Fruit fly (Drosophila melanogaster) ovary, adult (tissue): ENCODE measurements around the gene CG18301.

Source experiments
- CG17801 ChIP-seq: fragments of 200-800 bp; optimal IDR thresholded peaks from 2 replicates; lab custom pipeline; 2019; ENCODE audit warnings: missing biosample characterization, mild to moderate bottlenecking, missing genetic modification characterization, moderate library complexity; ENCODE audit not compliant: partially characterized antibody

The CG18301 gene

DNA sequence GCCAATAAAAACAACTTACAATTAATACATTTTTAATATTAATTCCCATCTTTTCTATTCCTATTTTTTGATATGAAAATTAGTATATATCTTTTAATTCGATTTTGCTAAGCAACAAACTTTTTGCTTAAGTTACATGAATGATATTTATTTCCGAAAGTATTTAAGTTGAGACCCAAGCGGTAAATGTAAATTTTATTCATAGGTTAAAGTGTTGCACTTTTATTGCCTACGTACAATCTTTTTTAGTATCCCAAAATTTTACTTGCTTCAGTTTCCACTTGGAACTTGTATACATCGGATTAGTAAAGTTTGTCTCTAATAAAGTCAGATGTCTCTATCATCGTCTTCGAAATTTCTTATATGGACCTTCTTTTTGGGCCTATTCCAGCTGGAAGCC is at the start of gene CG18301:
CG18301 (plus strand) TSS at position 301 of the 400 bp plus-strand sequence.
- no peak for TF ChIP-seq CG17801

DNA sequence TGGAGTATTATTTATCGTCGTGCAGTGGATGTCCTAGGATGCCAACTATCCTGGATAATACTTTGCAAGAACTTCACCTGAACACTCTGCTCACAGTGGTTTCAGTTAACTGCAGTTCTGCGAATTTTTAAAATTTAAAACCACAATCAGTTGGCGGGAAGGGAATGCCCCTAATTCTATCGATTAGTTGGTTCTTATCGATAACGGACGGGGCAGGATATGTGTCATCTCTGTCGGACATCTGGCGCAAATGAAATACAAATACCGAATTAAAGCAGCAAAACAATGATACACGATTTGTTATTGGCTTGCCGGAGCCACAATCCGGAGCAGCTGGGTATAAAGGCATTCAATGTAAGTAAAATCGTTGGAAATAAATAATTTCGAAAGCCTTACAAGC is 48.5 kb upstream of the CG18301 start, which contains the start of gene Grip75:
Grip75 (plus strand) TSS at position 223 of the 400 bp plus-strand sequence.
- TF ChIP-seq CG17801: no peak

DNA sequence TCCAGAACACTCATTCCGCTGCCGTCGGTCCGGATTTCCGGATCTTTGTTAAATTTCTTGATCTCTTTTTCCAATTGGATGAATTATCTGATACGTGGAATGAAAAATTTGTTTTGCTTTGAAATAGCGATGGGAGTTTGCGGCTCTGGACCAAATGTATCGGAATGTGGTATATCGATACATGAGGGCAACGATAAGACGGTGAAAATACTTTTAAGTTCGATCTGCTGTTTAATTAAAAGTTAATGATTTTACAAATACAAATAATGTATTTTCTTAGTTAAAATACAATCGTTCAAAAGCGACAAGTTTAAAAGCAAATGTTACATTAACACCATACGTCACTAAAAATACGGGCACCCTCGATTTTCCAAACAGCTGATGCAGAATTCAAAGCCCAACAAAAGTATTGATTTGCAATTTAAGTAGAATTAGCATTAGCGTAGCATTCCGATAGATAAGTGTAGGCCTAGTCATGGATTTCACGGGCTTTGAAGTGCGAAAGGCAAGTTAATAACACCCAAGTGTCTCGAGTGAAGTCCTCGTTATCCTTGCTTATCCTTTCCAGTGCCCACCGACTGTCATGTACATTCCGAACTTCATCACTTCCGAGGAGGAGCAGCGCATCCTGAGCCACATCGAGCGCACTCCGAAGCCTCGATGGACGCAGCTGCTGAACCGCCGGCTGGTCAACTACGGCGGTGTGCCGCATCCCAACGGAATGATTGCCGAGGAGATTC is 43.0 kb upstream of the CG18301 start, which contains the start of the genes Cog4 and CG6144:
Cog4 (minus strand) TSS at position 139 of the 740 bp plus-strand sequence.
CG6144 (plus strand) TSS at position 211 of the 740 bp plus-strand sequence.
- TF ChIP-seq CG17801: peak; percentile 32

DNA sequence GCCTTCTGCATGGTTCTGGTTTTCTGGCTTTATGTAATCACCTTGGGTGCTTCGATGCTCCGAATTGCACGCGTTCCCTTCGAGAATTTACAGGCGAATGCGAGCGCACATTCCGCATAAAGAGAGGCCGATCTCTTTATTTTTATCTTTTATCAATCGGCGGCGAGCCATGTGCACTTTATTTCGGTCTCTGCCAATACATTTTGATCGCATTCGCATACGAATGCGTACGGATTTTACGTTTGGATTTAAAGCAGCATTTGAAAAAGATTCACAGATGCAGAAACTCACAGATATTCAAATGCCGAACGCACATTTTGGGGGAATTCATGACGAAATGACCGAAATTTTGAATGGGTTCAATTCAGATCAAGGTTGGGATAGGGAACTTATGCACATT is 40.3 kb upstream of the CG18301 start, which contains the start of gene CG13144:
CG13144 (minus strand) TSS at position 101 of the 400 bp plus-strand sequence.
- no peak for TF ChIP-seq CG17801

DNA sequence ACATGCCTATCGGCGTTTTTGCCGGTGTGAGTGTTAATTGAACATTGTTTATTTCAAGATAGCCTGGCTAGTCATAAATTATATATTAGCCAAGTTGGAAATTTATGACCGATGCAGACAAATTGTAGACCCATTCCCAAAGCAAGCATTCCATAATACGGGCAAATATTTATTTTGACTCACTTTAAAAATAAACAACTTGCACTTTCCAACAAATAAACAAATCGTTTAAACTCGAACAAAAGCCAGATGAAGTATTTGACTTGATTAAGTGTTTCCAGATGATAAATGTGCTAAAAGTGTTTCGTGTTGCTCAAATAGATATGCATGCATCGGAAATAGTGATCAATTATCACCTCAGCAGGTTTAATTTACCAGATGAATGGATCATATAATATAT is 36.1 kb upstream of the CG18301 start:
- no peak for TF ChIP-seq CG17801

DNA sequence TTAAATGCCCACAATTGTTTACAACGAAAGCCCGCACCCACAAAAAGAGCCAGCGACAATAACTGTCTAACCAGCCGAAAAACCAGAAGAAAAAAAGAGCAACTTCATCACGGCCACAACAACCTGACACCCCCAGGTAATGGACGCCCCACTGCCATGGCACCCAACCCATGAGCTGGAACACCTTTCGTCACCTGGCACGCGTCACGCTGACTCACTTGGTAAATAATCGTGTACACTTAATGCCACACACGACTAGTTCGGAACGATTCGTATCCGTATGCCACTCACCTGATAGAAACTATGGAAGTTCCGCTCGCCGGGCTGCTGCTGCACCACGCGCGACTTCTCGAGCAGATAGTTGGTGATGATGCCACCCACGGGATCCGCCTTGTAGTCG is 35.3 kb upstream of the CG18301 start:
- TF ChIP-seq CG17801: no peak

DNA sequence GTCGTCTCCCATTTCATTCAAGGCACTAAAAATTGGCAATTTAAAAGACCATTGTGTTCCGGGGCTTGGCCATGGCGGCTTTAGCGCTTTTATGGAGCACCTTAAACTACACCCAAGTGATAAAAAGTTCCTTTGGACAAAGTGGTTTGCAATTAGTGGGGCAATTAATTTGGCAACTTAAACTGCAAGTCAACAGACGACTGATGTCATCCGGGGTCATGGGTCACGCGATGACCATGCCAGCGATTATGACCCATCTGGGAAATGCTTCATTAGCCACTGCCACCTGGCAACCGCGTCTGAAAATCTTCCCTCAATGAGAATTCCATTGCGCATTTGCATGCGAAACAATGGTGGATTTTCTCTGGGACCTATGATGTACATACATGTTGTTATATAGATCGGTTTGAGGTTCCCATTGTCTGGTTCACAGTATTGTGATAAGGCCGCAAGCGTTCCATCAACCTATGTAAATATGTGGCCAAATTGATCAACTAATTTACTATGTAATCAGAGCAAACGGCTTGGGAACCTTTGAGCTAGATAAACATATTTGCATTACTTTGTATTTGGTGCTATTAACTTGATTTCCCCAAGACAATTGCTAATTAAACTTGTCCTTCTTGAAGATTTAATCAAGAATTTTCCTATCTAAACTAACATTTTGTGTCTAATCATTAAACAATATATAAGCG is 34.4 kb upstream of the CG18301 start:
- TF ChIP-seq CG17801: no peak

DNA sequence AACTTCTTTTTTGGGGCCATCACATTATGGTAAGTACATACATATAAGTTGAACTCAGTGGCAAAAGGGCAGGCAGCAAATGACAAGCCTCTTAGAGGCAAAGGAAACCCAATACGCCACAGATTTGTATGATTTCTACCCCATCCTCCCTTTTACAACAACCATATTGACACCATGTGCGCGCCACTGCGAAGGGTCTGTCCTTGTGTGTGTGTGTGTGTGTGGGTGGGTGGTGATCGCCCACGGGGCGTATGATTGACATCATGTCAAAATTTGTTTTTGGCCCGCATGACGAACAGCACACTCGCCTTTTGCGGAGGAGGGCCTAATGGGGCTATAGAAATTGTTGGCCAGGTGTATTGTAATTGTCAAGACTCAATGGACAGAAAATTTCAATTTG is 32.0 kb upstream of the CG18301 start:
- TF ChIP-seq CG17801: no peak

DNA sequence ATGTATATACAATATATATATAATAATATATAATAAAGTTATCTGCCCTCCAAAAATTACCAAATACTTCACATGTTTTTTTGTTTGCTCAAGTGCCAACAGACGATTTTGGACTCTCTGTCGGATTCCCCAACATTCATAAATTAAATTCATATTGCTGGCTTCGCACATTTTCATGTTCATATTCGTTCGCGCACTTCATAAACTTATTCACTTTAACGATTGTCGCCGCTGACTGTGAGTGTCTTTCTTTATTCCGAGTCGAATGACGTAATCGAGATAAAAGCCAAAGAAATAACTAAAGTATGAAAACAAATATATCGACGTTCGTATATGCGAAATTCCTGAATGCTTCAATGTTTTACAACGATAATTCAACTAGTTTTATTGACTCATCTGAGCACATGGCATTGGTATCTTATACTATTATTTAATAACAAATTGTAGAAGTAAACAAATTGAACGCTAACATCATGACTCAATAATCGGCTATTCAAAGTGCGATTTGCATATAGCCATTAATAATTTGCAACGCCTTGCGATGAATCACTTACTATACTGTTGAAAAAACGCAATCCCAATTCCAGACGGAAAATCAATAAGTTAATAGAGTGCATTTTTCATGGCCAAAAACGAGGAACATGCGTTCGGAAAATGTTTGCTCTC is 31.2 kb upstream of the CG18301 start:
- no peak for TF ChIP-seq CG17801

DNA sequence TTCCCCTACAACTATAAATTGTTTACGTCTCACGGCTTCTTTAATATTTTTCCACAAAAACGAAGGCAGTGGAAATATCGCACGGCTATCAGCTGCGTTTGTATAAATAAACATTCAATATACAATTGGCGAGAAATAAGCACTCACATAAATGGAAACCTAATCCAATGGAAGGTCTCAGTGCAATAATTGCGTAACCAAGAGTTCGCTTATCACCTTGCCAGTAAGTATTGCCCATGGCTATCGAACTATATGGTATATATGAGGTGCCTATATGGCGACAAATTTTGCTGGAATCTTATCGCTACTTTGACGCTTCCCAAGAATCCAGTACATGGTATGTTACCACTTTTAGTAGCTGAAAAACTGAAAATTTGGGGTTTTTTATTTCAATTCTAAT is 29.4 kb upstream of the CG18301 start:
- TF ChIP-seq CG17801: no peak

DNA sequence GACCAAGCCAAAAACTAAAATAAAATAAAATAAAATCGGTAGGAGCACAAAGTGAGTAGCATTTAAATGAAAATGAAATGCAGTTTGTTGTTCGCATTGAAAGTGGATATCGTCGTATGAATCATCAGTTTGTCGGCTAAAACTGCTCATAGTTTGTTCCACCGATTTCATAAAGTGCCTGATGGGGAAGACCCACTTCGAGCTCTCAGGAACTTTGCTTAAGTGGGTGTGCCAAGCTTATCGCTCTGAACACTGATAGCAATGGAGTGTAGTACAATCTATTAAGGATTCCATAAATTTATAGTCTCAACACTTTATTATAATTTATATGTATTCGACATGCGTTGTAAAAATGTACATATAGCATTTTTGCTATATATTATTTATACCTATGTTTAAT is 28.8 kb upstream of the CG18301 start:
- TF ChIP-seq CG17801: no peak

DNA sequence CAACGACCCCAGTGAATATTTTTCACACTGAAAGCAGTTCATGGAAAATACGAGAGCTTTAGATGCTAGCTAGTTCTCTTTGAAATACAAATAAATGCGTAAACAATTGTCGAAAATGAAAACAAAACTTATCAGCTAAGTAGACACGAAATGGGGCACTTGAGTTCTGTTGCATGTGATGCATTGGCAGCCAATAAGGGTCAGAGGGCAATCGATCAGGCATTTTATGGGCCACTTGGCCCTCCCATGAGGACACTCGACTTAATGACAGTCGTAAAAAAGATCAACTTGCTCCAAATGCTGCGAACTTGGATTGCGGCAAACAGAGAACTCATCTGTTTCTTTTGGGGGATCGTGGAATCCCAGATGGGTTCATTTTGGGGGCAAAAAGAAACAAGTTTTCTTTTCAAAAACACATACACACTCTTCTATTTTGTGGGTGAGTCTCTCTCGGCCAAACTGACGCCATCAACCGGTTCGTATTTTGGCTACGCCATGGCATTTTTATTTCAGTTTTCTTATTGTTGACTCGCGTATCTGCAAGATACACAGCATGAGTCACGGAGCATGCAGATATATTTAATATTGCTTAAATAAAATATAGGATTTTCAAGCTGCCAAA is 28.2 kb upstream of the CG18301 start:
- no peak for TF ChIP-seq CG17801

DNA sequence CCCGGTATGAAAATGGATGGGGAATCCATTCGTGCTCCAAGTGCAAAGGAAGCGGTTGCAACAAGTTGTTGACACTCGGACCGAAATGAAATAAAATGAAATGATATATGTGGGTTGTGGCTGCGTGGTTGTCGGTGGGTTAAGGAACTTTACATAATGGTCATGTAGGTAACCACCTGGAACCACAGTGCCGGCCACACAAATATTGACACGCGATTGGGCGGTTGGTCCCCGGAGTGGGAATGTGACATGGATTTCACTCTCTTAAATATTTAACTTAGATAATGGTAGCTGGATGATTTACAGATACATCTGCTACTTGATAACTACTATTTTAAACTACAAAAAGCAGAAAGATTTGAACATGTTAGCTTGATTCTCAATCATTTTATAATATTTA is 26.7 kb upstream of the CG18301 start:
- no peak for TF ChIP-seq CG17801

DNA sequence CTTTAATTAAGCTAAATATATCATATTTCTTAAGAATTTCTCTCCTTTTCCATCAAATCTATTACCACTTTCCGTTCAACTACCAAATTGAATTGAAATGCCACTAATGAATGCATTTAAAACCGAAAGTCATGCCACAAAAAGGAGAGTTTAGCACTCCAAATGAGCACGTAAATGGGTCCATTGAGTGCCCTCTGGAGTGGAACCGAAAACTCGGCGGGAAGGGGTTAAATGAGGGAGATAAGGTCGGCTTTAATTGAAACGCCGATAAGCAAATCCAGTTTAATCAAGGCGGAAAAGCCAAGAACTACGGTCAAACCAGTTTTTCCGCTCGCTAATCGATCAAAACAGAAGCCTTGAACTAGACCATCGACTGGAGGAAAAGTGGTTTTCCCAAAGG is 26.3 kb upstream of the CG18301 start:
- no peak for TF ChIP-seq CG17801

DNA sequence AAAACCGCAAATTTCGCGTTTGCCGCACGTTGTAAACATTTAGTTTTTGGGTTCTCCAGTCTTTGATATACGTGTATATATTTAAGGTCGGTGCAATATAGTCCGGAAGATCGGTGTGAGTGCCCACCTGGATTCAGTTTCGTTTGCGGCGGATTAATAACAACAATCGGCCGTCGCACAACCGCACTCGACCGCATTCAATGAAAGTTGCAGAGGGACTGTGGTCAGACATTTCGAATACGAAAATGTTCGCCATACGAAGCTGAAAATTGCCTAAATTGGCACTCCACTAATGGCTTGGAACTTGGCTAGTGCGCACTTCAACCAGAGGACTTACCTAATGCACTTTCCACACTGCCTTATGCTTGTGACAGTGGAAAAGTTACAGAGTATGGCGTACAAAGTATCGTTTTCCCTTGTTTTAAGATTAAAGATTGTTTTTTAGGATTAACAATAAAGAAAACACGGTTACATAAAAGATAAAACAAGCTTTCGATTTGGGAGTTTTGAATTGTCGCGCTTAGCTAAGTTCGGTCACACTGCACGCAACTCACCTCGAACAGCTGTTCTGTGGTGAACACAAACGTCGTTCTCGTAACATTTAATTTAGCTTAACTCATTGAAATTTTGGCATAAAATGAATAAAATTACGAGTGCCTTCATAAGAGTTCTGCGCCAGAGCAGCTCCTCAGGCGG is 24.9 kb upstream of the CG18301 start, which contains the start of the genes Myo31DF and CG6094:
Myo31DF (minus strand) TSS at position 223 of the 696 bp plus-strand sequence.
CG6094 (plus strand) TSS at position 525 of the 696 bp plus-strand sequence.
- peak; percentile 33 for TF ChIP-seq CG17801

DNA sequence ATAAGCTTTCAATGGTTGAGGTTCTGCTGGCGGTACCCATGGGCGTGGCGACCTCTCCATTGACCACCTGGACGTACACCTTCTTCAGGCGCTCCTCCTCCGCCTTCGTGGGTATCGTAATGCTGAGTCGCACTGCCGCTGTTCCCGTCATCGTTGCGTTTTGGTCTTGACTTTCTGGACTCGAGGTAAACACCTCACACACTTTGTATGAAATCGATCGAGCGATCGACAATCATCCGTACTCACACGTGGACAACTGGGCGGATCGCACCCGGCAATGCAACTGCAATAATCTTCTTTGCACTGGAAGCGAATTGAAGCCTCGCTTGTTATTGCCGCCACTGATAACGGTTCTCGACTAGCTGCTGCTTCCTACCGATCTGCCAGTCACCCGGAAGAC is 21.5 kb upstream of the CG18301 start, which contains the start of gene CG7384:
CG7384 (minus strand) TSS at position 366 of the 400 bp plus-strand sequence.
- TF ChIP-seq CG17801: no peak
